Worm (Caenorhabditis elegans) whole organism, young adult: ENCODE measurements around the gene C45G9.11.

Experiments
- B0261.1 ChIP-seq: sonication (generic microtip); optimal IDR thresholded peaks from 2 replicates; lab custom pipeline; 2016; ENCODE audit warnings: mild to moderate bottlenecking, missing genetic modification characterization, moderate library complexity, missing compliant biosample characterization
- B0336.3 ChIP-seq: fragments of 200-800 bp; sonication (Bioruptor generic); IDR thresholded peaks from 2 replicates; pipeline ENCODE4 v1.3.6; 2022; ENCODE audit warnings: missing genetic modification characterization, missing compliant biosample characterization
- C06A6.2 ChIP-seq: fragments of 200-800 bp; sonication (Bioruptor generic); conservative IDR thresholded peaks from 2 replicates; pipeline ENCODE4 v1.3.6; 2022; ENCODE audit warnings: missing genetic modification characterization, missing compliant biosample characterization
- F22D6.2 ChIP-seq: sonication (generic microtip); optimal IDR thresholded peaks from 2 replicates; lab custom pipeline; 2016; ENCODE audit warnings: mild to moderate bottlenecking, missing genetic modification characterization, missing compliant biosample characterization
- F37B4.10 ChIP-seq: fragments of 200-800 bp; sonication (Bioruptor generic); IDR thresholded peaks from 2 replicates; pipeline ENCODE4 v1.3.6; 2022; ENCODE audit warnings: missing genetic modification characterization, missing compliant biosample characterization
- F39B2.1 ChIP-seq: fragments of 200-800 bp; sonication (Bioruptor generic); IDR thresholded peaks from 2 replicates; pipeline ENCODE4 v1.3.6; 2022; ENCODE audit warnings: missing genetic modification reagents, missing genetic modification characterization, missing compliant biosample characterization
- F49E8.2 ChIP-seq: sonication (generic microtip); optimal IDR thresholded peaks from 3 replicates; lab custom pipeline; 2017; ENCODE audit warnings: missing genetic modification characterization, mild to moderate bottlenecking, missing compliant biosample characterization, antibody characterized with exemption, moderate library complexity; ENCODE audit not compliant: insufficient read depth
- F55B11.4 ChIP-seq: sonication (generic microtip); optimal IDR thresholded peaks from 2 replicates; lab custom pipeline; 2016; ENCODE audit warnings: missing compliant biosample characterization, missing genetic modification characterization, borderline replicate concordance; ENCODE audit not compliant: insufficient read depth
- F57C9.4 ChIP-seq: sonication (generic microtip); optimal IDR thresholded peaks from 2 replicates; lab custom pipeline; 2017; ENCODE audit warnings: mild to moderate bottlenecking, missing genetic modification characterization, missing compliant biosample characterization
- T07F8.4 ChIP-seq: sonication (generic microtip); optimal IDR thresholded peaks from 2 replicates; lab custom pipeline; 2016; ENCODE audit warnings: mild to moderate bottlenecking, missing genetic modification characterization, moderate library complexity, missing compliant biosample characterization
- Y53F4B.3 ChIP-seq: fragments of 200-800 bp; sonication (Bioruptor generic); IDR thresholded peaks from 2 replicates; pipeline ENCODE4 v1.3.6; 2022; ENCODE audit warnings: missing genetic modification reagents, missing genetic modification characterization, missing compliant biosample characterization
- Y53G8AR.9 ChIP-seq: fragments of 200-800 bp; sonication (Bioruptor generic); conservative IDR thresholded peaks from 2 replicates; pipeline ENCODE4 v1.3.6; 2022; ENCODE audit warnings: missing genetic modification reagents, missing genetic modification characterization, missing compliant biosample characterization
- ZK185.1 ChIP-seq: sonication (generic microtip); optimal IDR thresholded peaks from 2 replicates; lab custom pipeline; 2016; ENCODE audit warnings: mild to moderate bottlenecking, missing genetic modification characterization, missing compliant biosample characterization; ENCODE audit not compliant: poor library complexity, severe bottlenecking
- akir-1 ChIP-seq: fragments of 200-800 bp; sonication (Bioruptor generic); optimal IDR thresholded peaks from 2 replicates; lab custom pipeline; 2018; ENCODE audit warnings: mild to moderate bottlenecking, missing genetic modification characterization, moderate library complexity, missing compliant biosample characterization
- ama-1 ChIP-seq, 3 experiments: fragments of 150-350 bp in 1 of 3; sonication (generic microtip) in 2 of 3; optimal IDR thresholded peaks; 2 replicates each; lab custom pipeline; 2014 to 2018; ENCODE audit warnings: missing biosample characterization in 2 of 3, missing genetic modification characterization in 2 of 3, missing genetic modification reagents in 2 of 3
- athp-1 ChIP-seq: sonication (generic microtip); optimal IDR thresholded peaks from 2 replicates; lab custom pipeline; 2017; ENCODE audit warnings: mild to moderate bottlenecking, missing genetic modification characterization, missing compliant biosample characterization
- attf-3 ChIP-seq: fragments of 200-800 bp; sonication (Bioruptor generic); conservative IDR thresholded peaks from 2 replicates; pipeline ENCODE4 v1.3.6; 2022; ENCODE audit warnings: missing genetic modification reagents, missing genetic modification characterization, missing compliant biosample characterization
- ceh-27 ChIP-seq: fragments of 200-800 bp; sonication (Bioruptor generic); optimal IDR thresholded peaks from 2 replicates; lab custom pipeline; 2018; ENCODE audit warnings: mild to moderate bottlenecking, missing genetic modification characterization, moderate library complexity, missing compliant biosample characterization
- ceh-79 ChIP-seq: sonication (generic microtip); optimal IDR thresholded peaks from 2 replicates; lab custom pipeline; 2017; ENCODE audit warnings: mild to moderate bottlenecking, missing genetic modification characterization, missing compliant biosample characterization
- ceh-91 ChIP-seq: fragments of 200-800 bp; sonication (Bioruptor generic); IDR thresholded peaks from 2 replicates; pipeline ENCODE4 v1.3.6; 2022; ENCODE audit warnings: missing genetic modification reagents, missing genetic modification characterization, missing compliant biosample characterization
- egl-18 ChIP-seq: fragments of 200-800 bp; sonication (Bioruptor generic); IDR thresholded peaks from 2 replicates; pipeline ENCODE4 v1.3.6; 2022; ENCODE audit warnings: missing genetic modification reagents, missing genetic modification characterization, missing compliant biosample characterization
- ets-4 ChIP-seq: fragments of 200-800 bp; sonication (Bioruptor generic); optimal IDR thresholded peaks from 2 replicates; lab custom pipeline; 2018; ENCODE audit warnings: mild to moderate bottlenecking, missing genetic modification characterization, missing compliant biosample characterization
- hmg-20 ChIP-seq: fragments of 200-800 bp; sonication (Bioruptor generic); IDR thresholded peaks from 2 replicates; pipeline ENCODE4 v1.3.6; 2022; ENCODE audit warnings: missing genetic modification reagents, missing genetic modification characterization, missing compliant biosample characterization
- hrde-1 ChIP-seq: sonication (generic microtip); optimal IDR thresholded peaks from 2 replicates; lab custom pipeline; 2016; ENCODE audit warnings: missing genetic modification characterization, mild to moderate bottlenecking, missing compliant biosample characterization, moderate library complexity, missing genotype, missing genetic modification reagents, borderline replicate concordance
- let-526 ChIP-seq: fragments of 200-800 bp; sonication (Bioruptor generic); IDR thresholded peaks from 2 replicates; pipeline ENCODE4 v1.3.6; 2022; ENCODE audit warnings: missing genetic modification reagents, missing genetic modification characterization, missing compliant biosample characterization
- lin-26 ChIP-seq: fragments of 200-800 bp; sonication (Bioruptor generic); IDR thresholded peaks from 2 replicates; pipeline ENCODE4 v1.3.6; 2022; ENCODE audit warnings: missing genetic modification reagents, missing genetic modification characterization, missing compliant biosample characterization
- lin-40 ChIP-seq: sonication (generic microtip); optimal IDR thresholded peaks from 2 replicates; lab custom pipeline; 2016; ENCODE audit warnings: missing genetic modification characterization, mild to moderate bottlenecking, missing compliant biosample characterization, missing genotype, missing genetic modification reagents
- lin-54 ChIP-seq: fragments of 200-800 bp; sonication (Bioruptor generic); optimal IDR thresholded peaks from 2 replicates; lab custom pipeline; 2018; ENCODE audit warnings: mild to moderate bottlenecking, missing genetic modification characterization, missing compliant biosample characterization
- lir-1 ChIP-seq: fragments of 200-800 bp; sonication (Bioruptor generic); conservative IDR thresholded peaks from 2 replicates; pipeline ENCODE4 v1.3.6; 2022; ENCODE audit warnings: missing genetic modification reagents, missing genetic modification characterization, missing compliant biosample characterization
- lsl-1 ChIP-seq: fragments of 200-800 bp; sonication (Bioruptor generic); optimal IDR thresholded peaks from 2 replicates; lab custom pipeline; 2018; ENCODE audit warnings: mild to moderate bottlenecking, missing genetic modification characterization, moderate library complexity, missing compliant biosample characterization
- madf-10 ChIP-seq: sonication (generic microtip); optimal IDR thresholded peaks from 2 replicates; lab custom pipeline; 2016; ENCODE audit warnings: mild to moderate bottlenecking, missing genetic modification characterization, missing compliant biosample characterization
- mes-4 ChIP-seq: sonication (generic microtip); optimal IDR thresholded peaks from 2 replicates; lab custom pipeline; 2016; ENCODE audit warnings: missing genotype, missing genetic modification characterization, missing compliant biosample characterization
- nfya-1 ChIP-seq: sonication (generic microtip); optimal IDR thresholded peaks from 2 replicates; lab custom pipeline; 2017; ENCODE audit warnings: antibody characterized with exemption, missing compliant biosample characterization, missing genetic modification characterization, borderline replicate concordance; ENCODE audit not compliant: insufficient read depth
- nfyb-1 ChIP-seq: fragments of 200-800 bp; sonication (Bioruptor generic); IDR thresholded peaks from 2 replicates; pipeline ENCODE4 v1.3.6; 2022; ENCODE audit warnings: missing genetic modification reagents, missing genetic modification characterization, missing compliant biosample characterization
- nhr-179 ChIP-seq: sonication (generic microtip); optimal IDR thresholded peaks from 2 replicates; lab custom pipeline; 2016; ENCODE audit warnings: mild to moderate bottlenecking, missing genetic modification characterization, missing compliant biosample characterization
- pbrm-1 ChIP-seq: fragments of 200-800 bp; sonication (Bioruptor generic); IDR thresholded peaks from 2 replicates; pipeline ENCODE4 v1.3.6; 2022; ENCODE audit warnings: missing genetic modification reagents, missing genetic modification characterization, missing compliant biosample characterization
- pha-4 ChIP-seq: fragments of 150-350 bp; sonication (generic microtip); optimal IDR thresholded peaks from 2 replicates; lab custom pipeline; 2014; ENCODE audit warnings: missing biosample characterization, missing genetic modification reagents, missing genetic modification characterization
- rcor-1 ChIP-seq: fragments of 200-800 bp; sonication (Bioruptor generic); IDR thresholded peaks from 2 replicates; pipeline ENCODE4 v1.3.6; 2022; ENCODE audit warnings: missing genetic modification reagents, missing genetic modification characterization, missing compliant biosample characterization
- rec-8 ChIP-seq, 2 experiments: sonication (generic microtip); optimal IDR thresholded peaks; 2 replicates each; lab custom pipeline; 2016; ENCODE audit warnings: mild to moderate bottlenecking in 2 of 2, missing genetic modification characterization in 2 of 2, missing genetic modification reagents in 2 of 2, missing genotype in 2 of 2, missing biosample characterization in 1 of 2, missing compliant biosample characterization in 1 of 2, moderate library complexity in 1 of 2
- rpc-1 ChIP-seq, 2 experiments: fragments of 150-350 bp in 1 of 2; sonication (generic microtip) in 1 of 2; optimal IDR thresholded peaks; 2 replicates each; lab custom pipeline; 2014 to 2018; ENCODE audit warnings: missing biosample characterization in 1 of 2, missing genetic modification characterization in 1 of 2, missing genetic modification reagents in 1 of 2, missing genotype in 1 of 2
- sdz-38 ChIP-seq: sonication (generic microtip); optimal IDR thresholded peaks from 2 replicates; lab custom pipeline; 2016; ENCODE audit warnings: missing genotype, missing genetic modification characterization, missing compliant biosample characterization
- snpc-1.1 ChIP-seq: sonication (generic microtip); optimal IDR thresholded peaks from 2 replicates; lab custom pipeline; 2017; ENCODE audit warnings: missing genetic modification characterization, mild to moderate bottlenecking, missing compliant biosample characterization, antibody characterized with exemption, moderate library complexity, missing genotype, missing genetic modification reagents; ENCODE audit not compliant: insufficient read depth
- somi-1 ChIP-seq: fragments of 200-800 bp; sonication (Bioruptor generic); optimal IDR thresholded peaks from 2 replicates; lab custom pipeline; 2018; ENCODE audit warnings: mild to moderate bottlenecking, missing genetic modification characterization, missing compliant biosample characterization
- sptf-2 ChIP-seq: fragments of 200-800 bp; sonication (Bioruptor generic); optimal IDR thresholded peaks from 2 replicates; lab custom pipeline; 2018; ENCODE audit warnings: mild to moderate bottlenecking, missing genetic modification characterization, missing compliant biosample characterization
- unc-62 ChIP-seq: fragments of 150-350 bp; optimal IDR thresholded peaks from 2 replicates; lab custom pipeline; 2014; ENCODE audit warnings: missing biosample characterization, missing genetic modification reagents, missing genetic modification characterization
- zim-3 ChIP-seq: sonication (generic microtip); optimal IDR thresholded peaks from 2 replicates; lab custom pipeline; 2017; ENCODE audit warnings: mild to moderate bottlenecking, missing genetic modification characterization, moderate library complexity, missing compliant biosample characterization
- ztf-28 ChIP-seq: fragments of 200-800 bp; sonication (Bioruptor generic); IDR thresholded peaks from 2 replicates; pipeline ENCODE4 v1.3.6; 2022; ENCODE audit warnings: missing genetic modification reagents, missing genetic modification characterization, missing compliant biosample characterization

Gene C45G9.11

DNA sequence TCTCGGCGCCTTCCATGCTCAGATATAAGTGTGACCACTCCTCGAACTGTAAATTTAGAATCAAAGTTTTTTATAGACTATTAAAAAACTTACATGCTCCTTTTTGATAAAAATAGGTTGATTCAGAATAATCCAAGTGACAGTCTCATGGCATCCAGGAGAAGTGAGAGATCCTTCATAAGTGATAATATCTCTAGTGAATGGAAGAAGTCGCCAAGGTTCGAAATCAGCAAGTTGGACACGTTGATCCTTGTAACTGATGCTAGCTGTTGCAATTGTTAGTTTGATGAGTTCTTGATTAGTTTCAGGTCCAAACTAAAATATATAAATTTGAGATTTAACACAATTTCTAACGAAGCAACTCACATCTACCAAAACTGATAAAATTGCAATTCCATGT, 14.8 kb upstream of the C45G9.11 start:
- TF ChIP-seq lsl-1 (GFP tag; lab: Kevin White, UChicago) (no peak), rec-8 (tag; optimal IDR thresholded peaks at IDR 0.05; lab: Kevin White, UChicago) (no peak), egl-18 (GFP tag; lab: Robert Waterston, UW) (no peak), madf-10 (tag; lab: Kevin White, UChicago) (peak; percentile 2), nfyb-1 (GFP tag; lab: Robert Waterston, UW) (no peak), Y53F4B.3 (GFP tag; lab: Robert Waterston, UW) (no peak), akir-1 (GFP tag; lab: Kevin White, UChicago) (no peak), F49E8.2 (tag; lab: Kevin White, UChicago) (no peak), lin-40 (tag; lab: Kevin White, UChicago) (peak; percentile 38), F22D6.2 (tag; lab: Kevin White, UChicago) (no peak), ets-4 (no peak), F37B4.10 (GFP tag; lab: Robert Waterston, UW) (no peak), snpc-1.1 (tag; lab: Kevin White, UChicago) (no peak), B0336.3 (GFP tag; lab: Robert Waterston, UW) (0 out of 2 replicates have a peak, but pooled peaks have one; percentile 23), nfya-1 (tag; lab: Kevin White, UChicago) (no peak), ZK185.1 (tag; lab: Kevin White, UChicago) (no peak), Y53G8AR.9 (GFP tag; lab: Robert Waterston, UW) (peak; percentile 8; the same call in 1 of the 2 replicates), nhr-179 (tag; lab: Kevin White, UChicago) (no peak), pha-4 (no peak), F55B11.4 (no peak), lin-26 (GFP tag; lab: Robert Waterston, UW) (no peak), ama-1 (optimal IDR thresholded peaks at IDR 0.05; lab: Kevin White, UChicago) (no peak), ama-1 (GFP tag; optimal IDR thresholded peaks at IDR 0.05; lab: Kevin White, UChicago) (no peak), ceh-79 (tag; lab: Kevin White, UChicago) (no peak), B0261.1 (tag; lab: Kevin White, UChicago) (no peak), somi-1 (GFP tag; lab: Kevin White, UChicago) (no peak), let-526 (GFP tag; lab: Robert Waterston, UW) (no peak), T07F8.4 (tag; lab: Kevin White, UChicago) (no peak), F57C9.4 (tag; lab: Kevin White, UChicago) (no peak), lir-1 (no peak), pbrm-1 (GFP tag; lab: Robert Waterston, UW) (no peak), hmg-20 (no peak), zim-3 (tag; lab: Kevin White, UChicago) (no peak), lin-54 (peak; percentile 4), rcor-1 (GFP tag; lab: Robert Waterston, UW) (no peak), hrde-1 (tag; lab: Kevin White, UChicago) (no peak), ceh-27 (GFP tag; lab: Kevin White, UChicago) (no peak), attf-3 (no peak), C06A6.2 (GFP tag; lab: Robert Waterston, UW) (no peak), mes-4 (tag; lab: Kevin White, UChicago) (no peak), sptf-2 (GFP tag; lab: Kevin White, UChicago) (no peak), ceh-91 (no peak), sdz-38 (tag; lab: Kevin White, UChicago) (no peak), F39B2.1 (GFP tag; lab: Robert Waterston, UW) (no peak), ztf-28 (GFP tag; lab: Robert Waterston, UW) (no peak), athp-1 (tag; lab: Kevin White, UChicago) (no peak), unc-62 (GFP tag; lab: Kevin White, UChicago) (no peak), rpc-1 (optimal IDR thresholded peaks at IDR 0.05; lab: Kevin White, UChicago) (no peak), rpc-1 (tag; optimal IDR thresholded peaks at IDR 0.05; lab: Kevin White, UChicago) (no peak)
